In genomic region chrIII:13501599-13501998, ce11 we compare ENCODE assay signal across 2 worm cellular contexts.
TF ChIP-seq lines count a peak whose summit lies in the region.

Gene T28A8.5, plus strand, starts transcription at chrIII:13501630.

TF ChIP-seq in whole organism, L4 larva, 104 proteins besides CTCF, POLR2A, EP300 and RAD21:
- TF ChIP-seq unc-62 (GFP tag; optimal IDR thresholded peaks at IDR 0.05 in 1 of 2; lab: Kevin White, UChicago) (peak in 1 of 2 experiments; percentile 60), unc-62 (tag; optimal IDR thresholded peaks at IDR 0.05; lab: Kevin White, UChicago) (no peak), aha-1 (tag; lab: Kevin White, UChicago) (peak; percentile 88), lin-29 (GFP tag; IDR thresholded peaks at IDR 0.05; lab: Robert Waterston, UW) (no peak), fos-1 (tag; optimal IDR thresholded peaks at IDR 0.05; lab: Kevin White, UChicago) (no peak)

TF ChIP-seq in whole organism, young adult, 124 proteins besides CTCF, POLR2A, EP300 and RAD21:
- TF ChIP-seq lsy-27 (tag; optimal IDR thresholded peaks at IDR 0.05; lab: Kevin White, UChicago; ENCODE audit: borderline replicate concordance, insufficient read depth) = no peak
- TF ChIP-seq nhr-27 (tag; optimal IDR thresholded peaks at IDR 0.05; lab: Kevin White, UChicago) = no peak
- no peak for TF ChIP-seq unc-130 (GFP tag; optimal IDR thresholded peaks at IDR 0.05; lab: Kevin White, UChicago)
- TF ChIP-seq madf-6 (GFP tag; IDR thresholded peaks at IDR 0.05; lab: Robert Waterston, UW) = 0 out of 2 replicates have a peak, but pooled peaks have one; percentile 14
- TF ChIP-seq ztf-3 (GFP tag; optimal IDR thresholded peaks at IDR 0.05; lab: Kevin White, UChicago) = no peak
- TF ChIP-seq pha-4 (tag; optimal IDR thresholded peaks at IDR 0.05; lab: Kevin White, UChicago) = no peak
